Fruit fly (Drosophila melanogaster) whole organism, embryonic: ENCODE data around the gene CG4661.

Experiments used
- Awh ChIP-seq: fragments of 200-800 bp; sonication (Bioruptor generic); IDR thresholded peaks from 2 replicates; pipeline ENCODE4, ENCODE4 v1.3.6; 2022; ENCODE audit warnings: missing biosample characterization, missing genetic modification characterization
- B-H2 ChIP-seq: fragments of 200-800 bp; sonication (Bioruptor generic); optimal IDR thresholded peaks from 2 replicates; lab custom pipeline; 2018; ENCODE audit warnings: missing biosample characterization, mild to moderate bottlenecking, missing genetic modification characterization
- Bgb ChIP-seq: fragments of 200-800 bp; sonication (Bioruptor generic); IDR thresholded peaks from 2 replicates; pipeline ENCODE4 v1.3.6; 2022; ENCODE audit warnings: missing biosample characterization, missing genetic modification characterization; ENCODE audit not compliant: partially characterized antibody
- CG11247 ChIP-seq: fragments of 200-800 bp; sonication (Bioruptor generic); IDR thresholded peaks from 2 replicates; pipeline ENCODE4 v1.3.6; 2022; ENCODE audit warnings: missing biosample characterization, missing genetic modification characterization
- CG1233 ChIP-seq: fragments of 200-800 bp; sonication (Bioruptor generic); optimal IDR thresholded peaks from 4 replicates; lab custom pipeline; 2018; ENCODE audit warnings: missing biosample characterization, mild to moderate bottlenecking, missing genetic modification characterization
- CG15479 ChIP-seq: fragments of 200-800 bp; sonication (Bioruptor generic); optimal IDR thresholded peaks from 3 replicates; lab custom pipeline; 2019; ENCODE audit warnings: missing biosample characterization, mild to moderate bottlenecking, missing genetic modification characterization, moderate library complexity
- CG15696 ChIP-seq: fragments of 200-800 bp; sonication (Bioruptor generic); optimal IDR thresholded peaks from 2 replicates; lab custom pipeline; 2019; ENCODE audit warnings: missing biosample characterization, mild to moderate bottlenecking, missing genetic modification characterization, moderate library complexity
- CG17186 ChIP-seq: fragments of 200-800 bp; sonication (Bioruptor generic); optimal IDR thresholded peaks from 3 replicates; lab custom pipeline; 2017; ENCODE audit warnings: missing biosample characterization, missing genetic modification reagents, missing genetic modification characterization
- CG18011 ChIP-seq: fragments of 200-800 bp; sonication (Bioruptor generic); optimal IDR thresholded peaks from 2 replicates; lab custom pipeline; 2017; ENCODE audit warnings: missing biosample characterization, missing genetic modification characterization, mild to moderate bottlenecking, moderate library complexity, missing genotype
- CG2116 ChIP-seq: fragments of 200-800 bp; sonication (Bioruptor generic); optimal IDR thresholded peaks from 3 replicates; lab custom pipeline; 2018; ENCODE audit warnings: missing biosample characterization, mild to moderate bottlenecking, missing genetic modification characterization
- CG34376 ChIP-seq: fragments of 200-800 bp; sonication (Bioruptor generic); optimal IDR thresholded peaks from 2 replicates; lab custom pipeline; 2018; ENCODE audit warnings: missing biosample characterization, mild to moderate bottlenecking, missing genetic modification characterization
- CG6254 ChIP-seq: fragments of 200-800 bp; sonication (Bioruptor generic); optimal IDR thresholded peaks from 3 replicates; lab custom pipeline; 2017; ENCODE audit warnings: mild to moderate bottlenecking, missing biosample characterization, missing genetic modification reagents, missing genetic modification characterization
- CG7963 ChIP-seq: fragments of 200-800 bp; sonication (Bioruptor generic); IDR thresholded peaks from 3 replicates; pipeline ENCODE4 v1.3.6; 2022; ENCODE audit warnings: missing biosample characterization, missing genetic modification characterization; ENCODE audit not compliant: partially characterized antibody
- CG8478 ChIP-seq: fragments of >200 bp; optimal IDR thresholded peaks from 2 replicates; lab custom pipeline; 2018
- Chrac-16 ChIP-seq: fragments of 200-800 bp; sonication (Bioruptor generic); optimal IDR thresholded peaks from 3 replicates; lab custom pipeline; 2016; ENCODE audit warnings: missing biosample characterization, missing genetic modification characterization
- Dll ChIP-seq: fragments of 200-800 bp; sonication (Bioruptor generic); IDR thresholded peaks from 4 replicates; pipeline ENCODE4 v1.3.6; 2022; ENCODE audit warnings: missing biosample characterization, missing genetic modification characterization; ENCODE audit not compliant: partially characterized antibody
- Doc3 ChIP-seq: fragments of 200-800 bp; sonication (Bioruptor generic); IDR thresholded peaks from 3 replicates; pipeline ENCODE4 v1.3.6; 2022; ENCODE audit warnings: missing biosample characterization, missing genetic modification characterization; ENCODE audit not compliant: partially characterized antibody
- Dp ChIP-seq: fragments of 200-800 bp; sonication (Bioruptor generic); optimal IDR thresholded peaks from 2 replicates; lab custom pipeline; 2018; ENCODE audit warnings: missing biosample characterization, mild to moderate bottlenecking, missing genetic modification characterization, moderate library complexity
- Dref ChIP-seq: fragments of 200-800 bp; sonication (Bioruptor generic); IDR thresholded peaks from 2 replicates; pipeline ENCODE4 v1.3.6; 2022; ENCODE audit warnings: missing biosample characterization, missing genetic modification characterization
- E2f2 ChIP-seq: fragments of 200-800 bp; sonication (Bioruptor generic); IDR thresholded peaks from 2 replicates; pipeline ENCODE4 v1.3.6; 2022; ENCODE audit warnings: missing biosample characterization, missing genetic modification characterization
- Fer1 ChIP-seq: fragments of 200-800 bp; sonication (Bioruptor generic); optimal IDR thresholded peaks from 2 replicates; lab custom pipeline; 2017; ENCODE audit warnings: missing biosample characterization, mild to moderate bottlenecking, missing genetic modification characterization
- H15 ChIP-seq: fragments of 200-800 bp; sonication (Bioruptor generic); IDR thresholded peaks from 3 replicates; pipeline ENCODE4 v1.3.6; 2022; ENCODE audit warnings: missing biosample characterization, missing genetic modification characterization
- HLH4C ChIP-seq: fragments of 200-800 bp; sonication (Bioruptor generic); IDR thresholded peaks from 3 replicates; pipeline ENCODE4 v1.3.6; 2022; ENCODE audit warnings: missing biosample characterization, missing genetic modification characterization; ENCODE audit not compliant: partially characterized antibody
- Hey ChIP-seq: fragments of 200-800 bp; sonication (Bioruptor generic); optimal IDR thresholded peaks from 3 replicates; lab custom pipeline; 2018; ENCODE audit warnings: missing biosample characterization, mild to moderate bottlenecking, missing genetic modification characterization
- Max ChIP-seq: fragments of 200-800 bp; sonication (Bioruptor generic); optimal IDR thresholded peaks from 2 replicates; lab custom pipeline; 2016; ENCODE audit warnings: missing biosample characterization, mild to moderate bottlenecking, missing genetic modification characterization
- Myb ChIP-seq: fragments of 200-800 bp; sonication (Bioruptor generic); optimal IDR thresholded peaks from 2 replicates; lab custom pipeline; 2016; ENCODE audit warnings: missing biosample characterization, missing genetic modification characterization
- Neu2 ChIP-seq: fragments of 200-800 bp; sonication (Bioruptor generic); optimal IDR thresholded peaks from 3 replicates; lab custom pipeline; 2016; ENCODE audit warnings: missing biosample characterization, missing genetic modification characterization, borderline replicate concordance
- Pdp1 ChIP-seq, 2 experiments: fragments of 200-800 bp; sonication (Bioruptor generic); optimal IDR thresholded peaks; 3 replicates each; lab custom pipeline; 2016; ENCODE audit warnings: missing biosample characterization in 2 of 2, missing genetic modification characterization in 2 of 2, mild to moderate bottlenecking in 1 of 2, moderate library complexity in 1 of 2
- Ravus ChIP-seq: fragments of 200-800 bp; sonication (Bioruptor generic); IDR thresholded peaks from 2 replicates; pipeline ENCODE4 v1.3.6; 2022; ENCODE audit warnings: missing biosample characterization, missing genetic modification characterization
- YL-1 ChIP-seq: fragments of 200-800 bp; sonication (Bioruptor generic); optimal IDR thresholded peaks from 3 replicates; lab custom pipeline; 2017; ENCODE audit warnings: missing biosample characterization, mild to moderate bottlenecking, missing genetic modification characterization
- amos ChIP-seq: fragments of 200-800 bp; sonication (Bioruptor generic); IDR thresholded peaks from 2 replicates; pipeline ENCODE4 v1.3.6; 2022; ENCODE audit warnings: missing biosample characterization, missing genetic modification characterization; ENCODE audit not compliant: partially characterized antibody
- bbx ChIP-seq: fragments of 200-800 bp; sonication (Bioruptor generic); IDR thresholded peaks from 2 replicates; pipeline ENCODE4 v1.3.6; 2022; ENCODE audit warnings: missing biosample characterization, missing genetic modification characterization; ENCODE audit not compliant: partially characterized antibody
- bigmax ChIP-seq: fragments of 200-800 bp; sonication (Bioruptor generic); optimal IDR thresholded peaks from 2 replicates; lab custom pipeline; 2018; ENCODE audit warnings: missing biosample characterization, mild to moderate bottlenecking, missing genetic modification characterization
- chn ChIP-seq: fragments of 200-800 bp; sonication (Bioruptor generic); optimal IDR thresholded peaks from 2 replicates; lab custom pipeline; 2016; ENCODE audit warnings: missing biosample characterization, missing genetic modification characterization
- dmrt11E ChIP-seq: fragments of 200-800 bp; sonication (Bioruptor generic); optimal IDR thresholded peaks from 3 replicates; lab custom pipeline; 2018; ENCODE audit warnings: missing biosample characterization, mild to moderate bottlenecking, missing genetic modification characterization, moderate library complexity
- gsb ChIP-seq: fragments of 200-800 bp; sonication (Bioruptor generic); IDR thresholded peaks from 2 replicates; pipeline ENCODE4 v1.3.6; 2022; ENCODE audit warnings: missing biosample characterization, missing genetic modification characterization
- ham ChIP-seq: fragments of 200-800 bp; sonication (Bioruptor generic); IDR thresholded peaks from 2 replicates; pipeline ENCODE4 v1.3.6; 2022; ENCODE audit warnings: missing biosample characterization, missing genetic modification characterization
- hbn ChIP-seq: fragments of 200-800 bp; sonication (Bioruptor generic); IDR thresholded peaks from 2 replicates; pipeline ENCODE4 v1.3.6; 2022; ENCODE audit warnings: missing biosample characterization, missing genetic modification characterization; ENCODE audit not compliant: partially characterized antibody
- inv ChIP-seq: fragments of 200-800 bp; sonication (Bioruptor generic); IDR thresholded peaks from 2 replicates; pipeline ENCODE4 v1.3.6; 2022; ENCODE audit warnings: missing biosample characterization, missing genetic modification characterization; ENCODE audit not compliant: partially characterized antibody
- mld ChIP-seq: fragments of 200-800 bp; sonication (Bioruptor generic); IDR thresholded peaks from 3 replicates; pipeline ENCODE4 v1.3.6; 2022; ENCODE audit warnings: missing biosample characterization, missing genetic modification characterization; ENCODE audit not compliant: partially characterized antibody
- nom ChIP-seq: fragments of 200-800 bp; sonication (Bioruptor generic); optimal IDR thresholded peaks from 2 replicates; lab custom pipeline; 2017; ENCODE audit warnings: missing biosample characterization, missing genetic modification characterization, mild to moderate bottlenecking, moderate library complexity, missing genetic modification reagents
- pita ChIP-seq: fragments of 200-800 bp; sonication (Bioruptor generic); optimal IDR thresholded peaks from 2 replicates; lab custom pipeline; 2017; ENCODE audit warnings: missing biosample characterization, mild to moderate bottlenecking, missing genetic modification characterization
- row ChIP-seq: fragments of 200-800 bp; sonication (Bioruptor generic); IDR thresholded peaks from 3 replicates; pipeline ENCODE4 v1.3.6; 2022; ENCODE audit warnings: missing biosample characterization, missing genetic modification characterization
- sens ChIP-seq: fragments of 200-800 bp; sonication (Bioruptor generic); peaks from one replicate; lab custom pipeline; 2016; ENCODE audit warnings: missing biosample characterization, missing genetic modification characterization
- sna ChIP-seq: fragments of 200-800 bp; sonication (Bioruptor generic); IDR thresholded peaks from 2 replicates; pipeline ENCODE4 v1.3.6; 2022; ENCODE audit warnings: missing biosample characterization, missing genetic modification characterization; ENCODE audit not compliant: partially characterized antibody
- sqz ChIP-seq: fragments of 200-800 bp; sonication (Bioruptor generic); optimal IDR thresholded peaks from 3 replicates; lab custom pipeline; 2018; ENCODE audit warnings: missing biosample characterization, mild to moderate bottlenecking, missing genetic modification characterization
- sug ChIP-seq: fragments of 200-800 bp; optimal IDR thresholded peaks from 2 replicates; lab custom pipeline; 2019; ENCODE audit warnings: missing biosample characterization, mild to moderate bottlenecking, missing genetic modification characterization, moderate library complexity
- unc-4 ChIP-seq: fragments of 200-800 bp; sonication (Bioruptor generic); IDR thresholded peaks from 2 replicates; pipeline ENCODE4 v1.3.6; 2022; ENCODE audit warnings: missing biosample characterization, missing genetic modification characterization; ENCODE audit not compliant: partially characterized antibody

The CG4661 gene

dm6 chrX:12903099-12903616, 45.6 kb upstream of the CG4661 start, which contains the start of gene Flad1 (continued):
- TF ChIP-seq E2f2 (GFP tag; lab: Robert Waterston, UW), result peak; percentile 86
- no peak for TF ChIP-seq CG11247 (GFP tag; lab: Robert Waterston, UW)
- TF ChIP-seq YL-1, result peak; percentile 72
- no peak for TF ChIP-seq Hey (tag; lab: Kevin White, UChicago)
- no peak for TF ChIP-seq CG15696 (tag; lab: Kevin White, UChicago)
- no peak for TF ChIP-seq CG15479
- TF ChIP-seq B-H2 (GFP tag; lab: Kevin White, UChicago), result no peak
- 0 out of 3 replicates have a peak, but pooled peaks have one; percentile 41 for TF ChIP-seq Doc3
- TF ChIP-seq Dref (GFP tag; lab: Robert Waterston, UW), result peak; percentile 73
- TF ChIP-seq sqz (GFP tag; lab: Kevin White, UChicago), result peak; percentile 68
- TF ChIP-seq sug (tag; lab: Kevin White, UChicago), result peak; percentile 9
- TF ChIP-seq H15, result no peak
- peak; percentile 44 for TF ChIP-seq Myb (GFP tag; lab: Kevin White, UChicago)
- no peak for TF ChIP-seq CG18011 (GFP tag; lab: Kevin White, UChicago)
- TF ChIP-seq CG17186 (GFP tag; lab: Kevin White, UChicago), result peak; percentile 86
- TF ChIP-seq CG6254 (GFP tag; lab: Kevin White, UChicago), result no peak
- peak; percentile 48 for TF ChIP-seq CG34376 (GFP tag; lab: Kevin White, UChicago)
- TF ChIP-seq bbx (GFP tag; lab: Robert Waterston, UW), result peak; percentile 60
- TF ChIP-seq hbn, result peak; percentile 54
- TF ChIP-seq unc-4, result peak; percentile 70; the same call in 1 of the 2 replicates
- no peak for TF ChIP-seq pita
- 0 out of 2 replicates have a peak, but pooled peaks have one; percentile 28 for TF ChIP-seq inv (GFP tag; lab: Robert Waterston, UW)
- peak; percentile 65 for TF ChIP-seq Dll
- peak; percentile 52; the same call in 1 of the 2 replicates for TF ChIP-seq Bgb (GFP tag; lab: Robert Waterston, UW)
- no peak for TF ChIP-seq ham
- TF ChIP-seq Pdp1 (GFP tag; optimal IDR thresholded peaks at IDR 0.05; lab: Kevin White, UChicago), result peak in 1 of 2 experiments; percentile 97
- no peak for TF ChIP-seq chn (GFP tag; lab: Kevin White, UChicago)
- TF ChIP-seq Fer1, result peak; percentile 16
- peak; percentile 57; the same call in 1 of the 2 replicates for TF ChIP-seq amos (GFP tag; lab: Robert Waterston, UW)
- no peak for TF ChIP-seq Chrac-16 (GFP tag; lab: Kevin White, UChicago)
- TF ChIP-seq HLH4C (GFP tag; lab: Robert Waterston, UW), result peak; percentile 56; the same call in 1 of the 3 replicates
- TF ChIP-seq Ravus, result no peak
- peak; percentile 37; the same call in 1 of the 3 replicates for TF ChIP-seq mld (GFP tag; lab: Robert Waterston, UW)
- peak; percentile 8 for TF ChIP-seq nom (GFP tag; lab: Kevin White, UChicago)
- no peak for TF ChIP-seq dmrt11E (tag; lab: Kevin White, UChicago)
- no peak for TF ChIP-seq Neu2
- TF ChIP-seq Max (GFP tag; lab: Kevin White, UChicago), result peak; percentile 19
- no peak for TF ChIP-seq bigmax
- TF ChIP-seq gsb (GFP tag; lab: Robert Waterston, UW), result no peak
- TF ChIP-seq CG2116 (GFP tag; lab: Kevin White, UChicago), result no peak
- no peak for TF ChIP-seq CG1233 (GFP tag; lab: Kevin White, UChicago)
- TF ChIP-seq CG7963 (GFP tag; lab: Robert Waterston, UW), result 0 out of 3 replicates have a peak, but pooled peaks have one; percentile 34
- 0 out of 3 replicates have a peak, but pooled peaks have one; percentile 12 for TF ChIP-seq row (GFP tag; lab: Robert Waterston, UW)
- 0 out of 2 replicates have a peak, but pooled peaks have one; percentile 36 for TF ChIP-seq sna (GFP tag; lab: Robert Waterston, UW)
- peak; percentile 80 for TF ChIP-seq Dp (GFP tag; lab: Kevin White, UChicago)
- TF ChIP-seq sens (GFP tag; lab: Kevin White, UChicago), result peak; percentile 17
- TF ChIP-seq Awh (GFP tag; lab: Robert Waterston, UW), result no peak
- peak; percentile 88 for TF ChIP-seq CG8478 (lab: Kevin White, UChicago)
